ENCODE assay signal across 2 worm cellular contexts in the genomic region with DNA sequence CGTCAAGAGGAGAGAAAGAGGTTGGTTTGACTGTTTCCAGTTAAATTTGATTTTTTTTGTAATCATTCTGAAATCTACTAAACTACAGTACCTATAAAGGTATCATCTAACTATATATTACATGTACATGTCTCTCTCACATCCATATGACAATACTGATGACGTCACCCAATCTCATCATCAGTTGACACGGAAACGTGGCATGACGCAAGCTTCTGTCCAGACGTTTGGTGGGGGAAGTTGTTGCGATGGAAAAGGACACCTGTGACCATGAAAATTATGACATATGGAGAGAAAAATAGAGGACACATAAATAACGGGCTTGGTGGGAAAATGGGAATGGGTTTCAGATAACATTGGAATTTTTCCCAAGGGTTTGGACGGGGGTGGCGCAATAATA.
TF ChIP-seq lines count a peak whose summit lies in the region.

No protein-coding gene starts in this region.

TF ChIP-seq in whole organism, late embryonic, 69 proteins besides CTCF, POLR2A, EP300 and RAD21:
- TF ChIP-seq tbx-2 (tag; optimal IDR thresholded peaks at IDR 0.05; lab: Kevin White, UChicago) (peak; percentile 7), tbx-7 (tag; optimal IDR thresholded peaks at IDR 0.05; lab: Kevin White, UChicago) (no peak)

TF ChIP-seq in whole organism, mixed stage, embryonic, 35 proteins besides CTCF, POLR2A, EP300 and RAD21:
- peak; percentile 97 for TF ChIP-seq zip-8 (tag; optimal IDR thresholded peaks at IDR 0.05; lab: Kevin White, UChicago)
- peak; percentile 49 for TF ChIP-seq cnd-1 (tag; optimal IDR thresholded peaks at IDR 0.05; lab: Kevin White, UChicago)
- peak; percentile 43 for TF ChIP-seq lin-32 (GFP tag; optimal IDR thresholded peaks at IDR 0.05; lab: Kevin White, UChicago)
- peak; percentile 46 for TF ChIP-seq unc-62 (GFP tag; optimal IDR thresholded peaks at IDR 0.05; lab: Kevin White, UChicago)
- peak; percentile 87 for TF ChIP-seq nhr-2 (tag; optimal IDR thresholded peaks at IDR 0.05; lab: Kevin White, UChicago)
- no peak for TF ChIP-seq nhr-76 (tag; optimal IDR thresholded peaks at IDR 0.05; lab: Kevin White, UChicago)
